Worm (Caenorhabditis elegans): Measurements from ENCODE around the gene R13H4.6.

The R13H4.6 gene

ce11 chrV:11862817-11863216 lies at the start of gene R13H4.6:
TSS of gene R13H4.6 (plus strand) at chrV:11863117.
- TF ChIP-seq cog-1 (tag; optimal IDR thresholded peaks at IDR 0.05) (no peak), ref-1 (GFP tag; conservative IDR thresholded peaks at IDR 0.05) (no peak), flt-1 (GFP tag; IDR thresholded peaks at IDR 0.05) (no peak), ztf-29 (GFP tag; IDR thresholded peaks at IDR 0.05) (no peak), T22C8.4 (GFP tag; IDR thresholded peaks at IDR 0.05) (no peak), ztf-23 (GFP tag; IDR thresholded peaks at IDR 0.05) (no peak), tab-1 (GFP tag; IDR thresholded peaks at IDR 0.05) (no peak), med-1 (GFP tag; optimal IDR thresholded peaks at IDR 0.05; ENCODE audit: insufficient read depth) (no peak), klf-2 (GFP tag; conservative IDR thresholded peaks at IDR 0.05) (no peak)

ce11 chrV:11815566-11815965 lies 47.4 kb upstream of the R13H4.6 start:
- TF ChIP-seq ref-1 (GFP tag; conservative IDR thresholded peaks at IDR 0.05) = no peak
- no peak for TF ChIP-seq T22C8.4 (GFP tag; IDR thresholded peaks at IDR 0.05)
- TF ChIP-seq cog-1 (tag; optimal IDR thresholded peaks at IDR 0.05) = no peak
- TF ChIP-seq ztf-23 (GFP tag; IDR thresholded peaks at IDR 0.05) = no peak
- no peak for TF ChIP-seq med-1 (GFP tag; optimal IDR thresholded peaks at IDR 0.05; ENCODE audit: insufficient read depth)
- TF ChIP-seq ztf-29 (GFP tag; IDR thresholded peaks at IDR 0.05) = no peak
- no peak for TF ChIP-seq flt-1 (GFP tag; IDR thresholded peaks at IDR 0.05)
- TF ChIP-seq klf-2 (GFP tag; conservative IDR thresholded peaks at IDR 0.05) = no peak
- no peak for TF ChIP-seq tab-1 (GFP tag; IDR thresholded peaks at IDR 0.05)

ce11 chrV:11817263-11817726 lies 45.6 kb upstream of the R13H4.6 start:
- no peak for TF ChIP-seq flt-1 (GFP tag; IDR thresholded peaks at IDR 0.05)
- no peak for TF ChIP-seq med-1 (GFP tag; optimal IDR thresholded peaks at IDR 0.05; ENCODE audit: insufficient read depth)
- TF ChIP-seq cog-1 (tag; optimal IDR thresholded peaks at IDR 0.05) = no peak
- TF ChIP-seq ref-1 (GFP tag; conservative IDR thresholded peaks at IDR 0.05) = no peak
- TF ChIP-seq T22C8.4 (GFP tag; IDR thresholded peaks at IDR 0.05) = no peak
- no peak for TF ChIP-seq ztf-23 (GFP tag; IDR thresholded peaks at IDR 0.05)

- no peak for TF ChIP-seq tab-1 (GFP tag; IDR thresholded peaks at IDR 0.05)
- TF ChIP-seq ztf-23 (GFP tag; IDR thresholded peaks at IDR 0.05) = 0 out of 2 replicates have a peak, but pooled peaks have one; percentile 29
Observed at ce11 chrV:11818064-11818463, 44.9 kb upstream of the R13H4.6 start.

DNA sequence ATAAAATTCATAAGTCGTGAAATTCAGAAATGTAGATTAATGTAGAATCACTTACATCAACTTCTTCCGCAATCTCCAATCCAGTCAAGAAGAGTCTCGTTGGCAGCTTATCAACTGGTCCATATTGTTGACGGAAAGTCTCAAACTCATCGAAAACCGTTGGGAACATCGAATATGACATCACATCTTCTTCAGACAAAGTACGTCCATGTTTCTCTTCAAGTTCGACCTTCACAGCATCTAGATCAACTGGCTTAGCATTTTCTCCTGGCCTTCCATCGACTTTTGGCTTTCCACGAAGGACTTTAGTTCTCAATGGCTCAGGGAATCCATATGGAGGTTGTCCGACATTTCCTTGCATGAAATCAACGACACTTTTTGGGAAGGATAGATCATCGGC lies 44.1 kb upstream of the R13H4.6 start:
- no peak for TF ChIP-seq ztf-23 (GFP tag; IDR thresholded peaks at IDR 0.05)

DNA sequence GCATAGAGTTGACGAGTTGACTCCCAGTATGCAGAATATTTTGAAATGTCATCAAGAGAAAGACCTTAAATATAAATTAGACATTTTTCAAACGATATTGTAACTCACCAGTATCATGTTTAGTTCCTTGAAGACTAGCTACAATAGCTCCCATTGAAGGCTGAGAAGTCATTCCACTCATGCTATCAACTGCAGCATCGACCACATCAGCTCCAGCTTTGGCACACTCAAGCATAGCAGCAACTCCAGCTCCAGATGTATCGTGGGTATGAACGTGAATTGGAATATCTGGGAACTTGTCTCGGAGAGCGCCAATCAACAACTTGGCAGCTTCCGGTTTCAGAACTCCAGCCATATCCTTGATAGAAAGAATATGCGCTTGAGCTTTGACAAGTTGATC lies 43.5 kb upstream of the R13H4.6 start:
- TF ChIP-seq ztf-29 (GFP tag; IDR thresholded peaks at IDR 0.05) (no peak), med-1 (GFP tag; optimal IDR thresholded peaks at IDR 0.05; ENCODE audit: insufficient read depth) (no peak), flt-1 (GFP tag; IDR thresholded peaks at IDR 0.05) (no peak), ztf-23 (GFP tag; IDR thresholded peaks at IDR 0.05) (no peak), klf-2 (GFP tag; conservative IDR thresholded peaks at IDR 0.05) (no peak), tab-1 (GFP tag; IDR thresholded peaks at IDR 0.05) (no peak), cog-1 (tag; optimal IDR thresholded peaks at IDR 0.05) (no peak), ref-1 (GFP tag; conservative IDR thresholded peaks at IDR 0.05) (no peak), T22C8.4 (GFP tag; IDR thresholded peaks at IDR 0.05) (no peak)

- no peak for TF ChIP-seq flt-1 (GFP tag; IDR thresholded peaks at IDR 0.05)
- TF ChIP-seq med-1 (GFP tag; optimal IDR thresholded peaks at IDR 0.05; ENCODE audit: insufficient read depth) = no peak
- no peak for TF ChIP-seq ztf-29 (GFP tag; IDR thresholded peaks at IDR 0.05)
- no peak for TF ChIP-seq cog-1 (tag; optimal IDR thresholded peaks at IDR 0.05)
- TF ChIP-seq tab-1 (GFP tag; IDR thresholded peaks at IDR 0.05) = no peak
- no peak for TF ChIP-seq T22C8.4 (GFP tag; IDR thresholded peaks at IDR 0.05)
- no peak for TF ChIP-seq ref-1 (GFP tag; conservative IDR thresholded peaks at IDR 0.05)
Observed at ce11 chrV:11820551-11820950, 42.4 kb upstream of the R13H4.6 start.

DNA sequence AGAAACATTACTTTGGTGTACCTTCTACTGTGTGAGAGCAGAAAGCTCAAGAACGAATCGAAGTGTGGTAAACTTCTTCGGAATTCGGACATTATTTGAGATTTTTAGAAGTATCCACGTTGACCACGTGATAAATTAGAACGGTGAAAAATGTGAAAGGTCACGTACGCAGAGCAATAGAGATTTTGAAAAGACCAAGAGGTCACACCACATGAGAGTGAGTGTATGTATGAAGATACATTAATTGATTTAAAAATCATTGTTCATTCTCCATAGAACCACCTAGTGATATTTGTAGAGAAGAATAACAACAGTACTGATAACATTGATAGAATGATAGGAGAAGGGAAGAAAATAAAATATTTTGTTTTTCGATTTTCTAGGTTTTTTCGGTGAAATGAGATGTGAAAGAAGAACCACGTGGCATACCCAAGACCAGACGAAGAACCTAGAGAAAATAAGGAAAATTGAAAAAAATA lies 40.4 kb upstream of the R13H4.6 start, which contains the start of gene pyc-1:
Gene pyc-1, minus strand, starts transcription at position 69 of the 479 bp plus-strand sequence.
- TF ChIP-seq flt-1 (GFP tag; IDR thresholded peaks at IDR 0.05) = no peak
- no peak for TF ChIP-seq med-1 (GFP tag; optimal IDR thresholded peaks at IDR 0.05; ENCODE audit: insufficient read depth)
- TF ChIP-seq klf-2 (GFP tag; conservative IDR thresholded peaks at IDR 0.05) = no peak
- no peak for TF ChIP-seq tab-1 (GFP tag; IDR thresholded peaks at IDR 0.05)
- no peak for TF ChIP-seq T22C8.4 (GFP tag; IDR thresholded peaks at IDR 0.05)
- no peak for TF ChIP-seq ztf-23 (GFP tag; IDR thresholded peaks at IDR 0.05)
- no peak for TF ChIP-seq ztf-29 (GFP tag; IDR thresholded peaks at IDR 0.05)
- TF ChIP-seq ref-1 (GFP tag; conservative IDR thresholded peaks at IDR 0.05) = no peak
- TF ChIP-seq cog-1 (tag; optimal IDR thresholded peaks at IDR 0.05) = no peak

DNA sequence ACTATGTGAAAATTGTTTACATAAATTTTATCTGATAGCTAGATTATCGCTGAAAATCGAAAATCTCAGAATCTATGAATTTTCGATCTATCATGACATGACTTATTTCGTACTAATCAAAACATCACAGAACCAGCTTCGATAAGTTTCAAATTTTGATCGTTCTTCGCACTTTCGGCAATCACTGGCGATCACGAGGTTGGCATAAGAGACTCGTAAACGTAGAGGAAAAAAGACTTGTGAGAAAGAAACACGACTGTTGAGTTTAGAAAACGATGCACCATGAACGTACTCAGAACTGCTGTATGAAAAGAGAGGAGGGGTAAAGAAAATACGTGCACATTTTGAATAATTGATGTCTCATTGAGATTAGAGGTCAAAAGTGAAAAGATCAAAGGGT lies 38.9 kb upstream of the R13H4.6 start:
- TF ChIP-seq flt-1 (GFP tag; IDR thresholded peaks at IDR 0.05) = no peak
- TF ChIP-seq med-1 (GFP tag; optimal IDR thresholded peaks at IDR 0.05; ENCODE audit: insufficient read depth) = no peak
- no peak for TF ChIP-seq T22C8.4 (GFP tag; IDR thresholded peaks at IDR 0.05)
- no peak for TF ChIP-seq ztf-23 (GFP tag; IDR thresholded peaks at IDR 0.05)

DNA sequence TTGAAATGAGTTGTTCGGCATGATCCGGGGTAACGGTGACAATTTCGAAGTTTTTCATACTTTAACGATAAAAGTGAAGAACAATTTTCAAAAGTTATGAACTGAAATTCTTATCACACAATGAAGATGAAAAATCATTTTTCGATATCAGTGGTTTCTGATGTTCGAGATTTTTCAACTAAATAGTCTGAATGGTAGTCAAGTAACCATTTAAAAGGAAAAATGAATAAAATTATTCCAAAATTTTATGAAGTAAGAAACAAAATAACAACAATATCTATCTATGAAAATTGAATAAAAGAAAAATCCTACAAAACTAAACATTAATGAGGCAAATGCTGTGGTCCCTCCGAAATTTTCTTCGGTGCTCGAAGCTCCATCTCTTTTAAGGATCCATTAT lies 37.3 kb upstream of the R13H4.6 start, which contains the start of gene D2023.4:
Gene D2023.4, minus strand, starts transcription at position 101 of the 400 bp plus-strand sequence.
- TF ChIP-seq klf-2 (GFP tag; conservative IDR thresholded peaks at IDR 0.05) (no peak), ztf-23 (GFP tag; IDR thresholded peaks at IDR 0.05) (no peak), cog-1 (tag; optimal IDR thresholded peaks at IDR 0.05) (no peak), T22C8.4 (GFP tag; IDR thresholded peaks at IDR 0.05) (no peak), ztf-29 (GFP tag; IDR thresholded peaks at IDR 0.05) (no peak), flt-1 (GFP tag; IDR thresholded peaks at IDR 0.05) (no peak), tab-1 (GFP tag; IDR thresholded peaks at IDR 0.05) (no peak), ref-1 (GFP tag; conservative IDR thresholded peaks at IDR 0.05) (no peak), med-1 (GFP tag; optimal IDR thresholded peaks at IDR 0.05; ENCODE audit: insufficient read depth) (no peak)
